Fruit fly (Drosophila melanogaster): ENCODE results near the gene Arfrp1.

DNA sequence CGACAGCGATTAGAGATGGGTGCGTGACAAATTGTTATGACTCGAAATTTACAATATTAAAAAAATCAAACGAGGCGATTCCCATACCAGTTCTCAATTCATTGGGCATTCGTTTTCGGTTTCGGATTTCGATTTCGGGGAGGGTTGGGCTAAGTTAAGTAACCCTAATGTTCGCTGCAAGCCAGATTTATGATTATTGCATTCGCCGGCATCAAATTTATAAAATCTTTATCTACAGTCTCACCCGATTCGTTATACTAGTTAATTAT, 21.1 kb downstream of the Arfrp1 start:
- TF ChIP-seq CG34376 (GFP tag; optimal IDR thresholded peaks at IDR 0.05) (no peak), ci (GFP tag; IDR thresholded peaks at IDR 0.05) (0 out of 3 replicates have a peak, but pooled peaks have one; percentile 44), inv (GFP tag; IDR thresholded peaks at IDR 0.05; ENCODE audit: partially characterized antibody) (no peak), yki (optimal IDR thresholded peaks at IDR 0.05) (no peak), CG7839 (tag; optimal IDR thresholded peaks at IDR 0.05) (no peak)

All from whole organism, embryonic.